Fruit fly (Drosophila melanogaster): ENCODE data around the gene dpr5.

Gene dpr5

DNA sequence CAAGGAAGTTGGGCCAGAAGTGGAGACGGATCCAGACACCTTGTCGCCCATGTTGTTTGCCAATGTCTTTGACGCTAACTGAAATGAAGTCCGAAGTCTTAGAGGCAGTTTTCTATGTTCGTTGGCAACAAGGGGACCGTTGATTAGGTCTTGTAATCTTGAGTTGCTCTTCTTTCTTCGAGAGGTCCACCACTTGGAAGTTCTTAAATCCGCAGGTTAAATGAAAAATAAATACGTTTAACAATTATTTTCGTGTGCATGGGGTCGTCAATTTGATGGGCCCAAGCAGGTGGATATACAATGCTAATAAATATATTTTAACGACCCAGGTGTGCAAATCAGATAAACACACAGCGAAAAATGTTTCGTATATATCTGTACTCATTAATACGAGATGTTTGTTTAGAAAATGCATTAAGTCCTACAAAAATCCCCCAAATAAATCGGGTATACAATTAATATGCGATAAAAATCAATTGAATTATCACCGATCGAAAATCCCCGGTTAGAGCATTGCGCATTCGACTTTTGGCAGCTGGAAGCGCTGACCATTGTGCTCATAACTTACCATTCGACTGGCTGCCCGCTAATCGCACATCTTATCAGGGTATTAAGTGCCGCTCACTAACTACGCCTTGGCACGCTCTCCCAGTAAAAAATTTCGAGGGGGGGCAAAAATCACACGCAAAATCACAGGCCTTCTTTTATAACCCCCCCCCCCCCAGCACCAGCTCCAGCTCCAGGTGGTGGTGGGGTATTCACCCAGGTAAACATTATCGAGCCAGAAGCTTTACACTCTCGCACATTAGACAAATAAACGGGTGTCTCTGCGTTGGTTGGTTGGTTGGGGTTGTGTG is 39.1 kb upstream of the dpr5 start, which contains the start of gene PGRP-LB (continued):
- TF ChIP-seq onecut (GFP tag; IDR thresholded peaks at IDR 0.05) (no peak), Xrp1 (GFP tag; IDR thresholded peaks at IDR 0.05) (no peak), NFAT (GFP tag; IDR thresholded peaks at IDR 0.05) (no peak), CG2678 (tag; optimal IDR thresholded peaks at IDR 0.05) (peak; percentile 49), lmd (GFP tag; IDR thresholded peaks at IDR 0.05) (0 out of 2 replicates have a peak, but pooled peaks have one; percentile 8), disco-r (GFP tag; optimal IDR thresholded peaks at IDR 0.05) (no peak), sqz (GFP tag; optimal IDR thresholded peaks at IDR 0.05) (no peak), dmrt99B (tag; optimal IDR thresholded peaks at IDR 0.05) (peak; percentile 10), CTCF (GFP tag; optimal IDR thresholded peaks at IDR 0.05) (no peak), cwo (GFP tag; optimal IDR thresholded peaks at IDR 0.05) (peak; percentile 39), Nf-YC (tag; optimal IDR thresholded peaks at IDR 0.05) (no peak), Adf1 (GFP tag; IDR thresholded peaks at IDR 0.05) (peak; percentile 32; the same call in 1 of the 2 replicates), unc-4 (GFP tag; IDR thresholded peaks at IDR 0.05; ENCODE audit: partially characterized antibody) (no peak), PHDP (tag; optimal IDR thresholded peaks at IDR 0.05) (peak; percentile 2), abd-A (tag; optimal IDR thresholded peaks at IDR 0.05) (peak; percentile 32), ind (GFP tag; optimal IDR thresholded peaks at IDR 0.05) (peak; percentile 7), ken (GFP tag; IDR thresholded peaks at IDR 0.05) (0 out of 3 replicates have a peak, but pooled peaks have one; percentile 38), Dbx (GFP tag; IDR thresholded peaks at IDR 0.05) (0 out of 3 replicates have a peak, but pooled peaks have one; percentile 50), jumu (GFP tag; optimal IDR thresholded peaks at IDR 0.05) (no peak), cas (GFP tag; IDR thresholded peaks at IDR 0.05) (no peak), Myb (GFP tag; optimal IDR thresholded peaks at IDR 0.05) (peak; percentile 16), CG14441 (GFP tag; IDR thresholded peaks at IDR 0.05) (no peak), CG10462 (GFP tag; optimal IDR thresholded peaks at IDR 0.05) (no peak), CG7928 (GFP tag; optimal IDR thresholded peaks at IDR 0.05) (no peak), CG9727 (GFP tag; optimal IDR thresholded peaks at IDR 0.05) (peak; percentile 27), CG2116 (GFP tag; optimal IDR thresholded peaks at IDR 0.05) (no peak), CG14965 (GFP tag; optimal IDR thresholded peaks at IDR 0.05; ENCODE audit: borderline replicate concordance) (no peak), Hr39 (optimal IDR thresholded peaks at IDR 0.05) (no peak), Med (GFP tag) (peak; percentile 41), CG10543 (GFP tag; optimal IDR thresholded peaks at IDR 0.05) (peak; percentile 14), mam (GFP tag; optimal IDR thresholded peaks at IDR 0.05) (peak; percentile 36), CG17361 (GFP tag; IDR thresholded peaks at IDR 0.05) (peak; percentile 36; the same call in 1 of the 3 replicates), CG15011 (GFP tag; optimal IDR thresholded peaks at IDR 0.05) (peak; percentile 27), CG12299 (tag; optimal IDR thresholded peaks at IDR 0.05) (no peak), CG9609 (GFP tag; optimal IDR thresholded peaks at IDR 0.05) (peak; percentile 30), Hmr (GFP tag; optimal IDR thresholded peaks at IDR 0.05) (peak; percentile 50), Rfx (GFP tag; IDR thresholded peaks at IDR 0.05) (peak; percentile 51; the same call in 1 of the 2 replicates), bcd (GFP tag; optimal IDR thresholded peaks at IDR 0.05) (peak; percentile 9), Hey (tag; optimal IDR thresholded peaks at IDR 0.05) (peak; percentile 30), Dll (GFP tag; IDR thresholded peaks at IDR 0.05; ENCODE audit: partially characterized antibody) (no peak), wek (GFP tag; optimal IDR thresholded peaks at IDR 0.05) (no peak), CG10431 (GFP tag; optimal IDR thresholded peaks at IDR 0.05) (no peak), Gsc (GFP tag; IDR thresholded peaks at IDR 0.05) (no peak), Fer3 (tag; optimal IDR thresholded peaks at IDR 0.05) (no peak), CG7839 (tag; optimal IDR thresholded peaks at IDR 0.05) (peak; percentile 53), CG43689 (GFP tag; IDR thresholded peaks at IDR 0.05) (no peak), CG7271 (tag; optimal IDR thresholded peaks at IDR 0.05) (no peak), usp (GFP tag; optimal IDR thresholded peaks at IDR 0.05) (no peak), Dip3 (GFP tag; optimal IDR thresholded peaks at IDR 0.05) (peak; percentile 25), Pdp1 (GFP tag; optimal IDR thresholded peaks at IDR 0.05) (peak in 1 of 2 experiments; percentile 49)
